Worm (Caenorhabditis elegans) whole organism, late embryonic: Measurements from ENCODE around the gene pqn-41.

Experiments
- C08G9.2 ChIP-seq: sonication (generic microtip); optimal IDR thresholded peaks from 2 replicates; lab custom pipeline; 2016; ENCODE audit warnings: mild to moderate bottlenecking, missing genetic modification characterization, moderate library complexity, missing compliant biosample characterization
- F13H6.1 ChIP-seq: sonication (generic microtip); optimal IDR thresholded peaks from 2 replicates; lab custom pipeline; 2016; ENCODE audit warnings: missing genetic modification characterization, missing compliant biosample characterization
- K02D7.2 ChIP-seq: sonication (generic microtip); optimal IDR thresholded peaks from 2 replicates; lab custom pipeline; 2017; ENCODE audit warnings: mild to moderate bottlenecking, missing genetic modification characterization, missing compliant biosample characterization
- K09A11.1 ChIP-seq: sonication (generic microtip); optimal IDR thresholded peaks from 2 replicates; lab custom pipeline; 2017; ENCODE audit warnings: antibody characterized with exemption, mild to moderate bottlenecking, missing genetic modification characterization, missing compliant biosample characterization; ENCODE audit not compliant: insufficient read depth
- ahr-1 ChIP-seq: sonication (generic microtip); optimal IDR thresholded peaks from 2 replicates; lab custom pipeline; 2016; ENCODE audit warnings: missing genetic modification characterization, missing compliant biosample characterization
- ceh-18 ChIP-seq: sonication (generic microtip); optimal IDR thresholded peaks from 2 replicates; lab custom pipeline; 2016; ENCODE audit warnings: missing genetic modification characterization, missing compliant biosample characterization
- ceh-22 ChIP-seq: sonication (generic microtip); optimal IDR thresholded peaks from 2 replicates; lab custom pipeline; 2017; ENCODE audit warnings: missing biosample characterization, missing genetic modification characterization
- ceh-31 ChIP-seq: sonication (generic microtip); optimal IDR thresholded peaks from 2 replicates; lab custom pipeline; 2016; ENCODE audit warnings: missing genetic modification characterization, missing compliant biosample characterization
- ceh-34 ChIP-seq: sonication (generic microtip); optimal IDR thresholded peaks from 2 replicates; lab custom pipeline; 2016; ENCODE audit warnings: mild to moderate bottlenecking, missing genetic modification characterization, missing compliant biosample characterization
- ceh-45 ChIP-seq: fragments of 200-800 bp; sonication (Bioruptor generic); IDR thresholded peaks from 2 replicates; pipeline ENCODE4 v1.3.6; 2022; ENCODE audit warnings: missing genetic modification reagents, missing genetic modification characterization, missing compliant biosample characterization
- ceh-48 ChIP-seq: sonication (generic microtip); optimal IDR thresholded peaks from 2 replicates; lab custom pipeline; 2016; ENCODE audit warnings: missing genetic modification characterization, inconsistent platforms, missing compliant biosample characterization
- ceh-6 ChIP-seq: fragments of 200-800 bp; sonication (Bioruptor generic); optimal IDR thresholded peaks from 2 replicates; lab custom pipeline; 2018; ENCODE audit warnings: mild to moderate bottlenecking, missing genetic modification characterization, missing compliant biosample characterization
- dmd-4 ChIP-seq: sonication (generic microtip); optimal IDR thresholded peaks from 2 replicates; lab custom pipeline; 2016; ENCODE audit warnings: borderline replicate concordance, missing genetic modification characterization, missing compliant biosample characterization
- eyg-1 ChIP-seq: sonication (generic microtip); optimal IDR thresholded peaks from 2 replicates; lab custom pipeline; 2016; ENCODE audit warnings: missing genotype, missing genetic modification characterization, missing compliant biosample characterization
- fkh-10 ChIP-seq: fragments of 150-350 bp; optimal IDR thresholded peaks from 2 replicates; lab custom pipeline; 2014; ENCODE audit warnings: missing biosample characterization, missing genetic modification reagents, missing genetic modification characterization
- gmeb-2 ChIP-seq: sonication (generic microtip); optimal IDR thresholded peaks from 2 replicates; lab custom pipeline; 2016; ENCODE audit warnings: missing genetic modification characterization, inconsistent platforms, missing compliant biosample characterization
- hlh-15 ChIP-seq: sonication (generic microtip); optimal IDR thresholded peaks from 2 replicates; lab custom pipeline; 2016; ENCODE audit warnings: missing genetic modification characterization, missing compliant biosample characterization
- hlh-30 ChIP-seq: sonication (generic microtip); optimal IDR thresholded peaks from 2 replicates; lab custom pipeline; 2017; ENCODE audit warnings: antibody characterized with exemption, missing genetic modification characterization, missing compliant biosample characterization; ENCODE audit not compliant: insufficient read depth
- hlh-6 ChIP-seq: sonication (generic microtip); optimal IDR thresholded peaks from 2 replicates; lab custom pipeline; 2016; ENCODE audit warnings: missing genotype, missing genetic modification characterization, missing compliant biosample characterization
- hlh-8 ChIP-seq: sonication (generic microtip); optimal IDR thresholded peaks from 2 replicates; lab custom pipeline; 2016; ENCODE audit warnings: missing genotype, missing genetic modification characterization, missing compliant biosample characterization
- lin-11 ChIP-seq: fragments of 200-800 bp; sonication (Bioruptor generic); optimal IDR thresholded peaks from 2 replicates; lab custom pipeline; 2018; ENCODE audit warnings: mild to moderate bottlenecking, missing genetic modification characterization, missing compliant biosample characterization
- mec-3 ChIP-seq: sonication (generic microtip); optimal IDR thresholded peaks from 2 replicates; lab custom pipeline; 2016; ENCODE audit warnings: borderline replicate concordance, missing genetic modification characterization, missing compliant biosample characterization
- odd-2 ChIP-seq: sonication (generic microtip); optimal IDR thresholded peaks from 2 replicates; lab custom pipeline; 2017; ENCODE audit warnings: antibody characterized with exemption, mild to moderate bottlenecking, missing genetic modification characterization, missing compliant biosample characterization
- pag-3 ChIP-seq: sonication (generic microtip); optimal IDR thresholded peaks from 2 replicates; lab custom pipeline; 2016; ENCODE audit warnings: missing compliant biosample characterization, missing genetic modification characterization, borderline replicate concordance
- pat-9 ChIP-seq: fragments of 200-800 bp; sonication (Bioruptor generic); optimal IDR thresholded peaks from 2 replicates; lab custom pipeline; 2018; ENCODE audit warnings: mild to moderate bottlenecking, missing genetic modification characterization, moderate library complexity, missing compliant biosample characterization
- pax-1 ChIP-seq: fragments of 150-350 bp; optimal IDR thresholded peaks from 2 replicates; lab custom pipeline; 2014; ENCODE audit warnings: missing biosample characterization, missing genetic modification characterization
- pha-4 ChIP-seq: fragments of 150-350 bp; optimal IDR thresholded peaks from 2 replicates; lab custom pipeline; 2018; ENCODE audit warnings: missing biosample characterization, missing genetic modification reagents, missing genetic modification characterization
- rnt-1 ChIP-seq: sonication (generic microtip); optimal IDR thresholded peaks from 2 replicates; lab custom pipeline; 2016; ENCODE audit warnings: missing genetic modification characterization, missing compliant biosample characterization
- sdc-2 ChIP-seq: sonication (generic microtip); optimal IDR thresholded peaks from 2 replicates; lab custom pipeline; 2016; ENCODE audit warnings: missing genotype, missing genetic modification characterization, missing compliant biosample characterization
- sox-2 ChIP-seq: fragments of 200-800 bp; sonication (Bioruptor generic); IDR thresholded peaks from 2 replicates; pipeline ENCODE4 v1.3.6; 2022; ENCODE audit warnings: missing genetic modification reagents, missing genetic modification characterization, missing compliant biosample characterization
- sox-4 ChIP-seq: sonication (generic microtip); optimal IDR thresholded peaks from 2 replicates; lab custom pipeline; 2017; ENCODE audit warnings: mild to moderate bottlenecking, missing genetic modification characterization, inconsistent platforms, missing compliant biosample characterization
- tbx-2 ChIP-seq: sonication (generic microtip); optimal IDR thresholded peaks from 2 replicates; lab custom pipeline; 2016; ENCODE audit warnings: missing genetic modification characterization, missing compliant biosample characterization
- unc-86 ChIP-seq: sonication (generic microtip); optimal IDR thresholded peaks from 2 replicates; lab custom pipeline; 2016; ENCODE audit warnings: missing genetic modification characterization, missing compliant biosample characterization
- ztf-16 ChIP-seq: sonication (generic microtip); optimal IDR thresholded peaks from 2 replicates; lab custom pipeline; 2017; ENCODE audit warnings: missing genetic modification characterization, missing compliant biosample characterization

pqn-41 gene

DNA sequence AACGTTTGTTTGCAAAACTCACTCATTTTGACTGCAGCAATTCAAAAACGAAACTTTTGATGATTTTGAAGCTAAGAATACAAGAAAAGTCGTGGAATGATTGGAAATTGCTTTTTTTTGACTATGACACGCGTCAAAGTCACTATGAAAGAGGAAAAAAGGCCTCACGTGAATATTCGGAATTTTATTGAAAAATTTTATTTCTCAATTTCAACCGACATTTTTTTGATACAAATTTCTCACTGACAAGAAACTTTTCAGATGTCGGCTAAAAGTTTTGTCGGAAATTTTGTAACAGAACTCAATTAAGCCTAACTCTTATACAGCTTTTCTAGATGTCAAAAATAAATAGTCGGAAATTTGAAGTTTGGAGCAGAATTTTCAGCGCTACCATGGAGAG is 64.7 kb downstream of the pqn-41 start, which contains the start of gene R155.5:
TSS of gene R155.5 (minus strand) at position 101 of the 400 bp plus-strand sequence.
- TF ChIP-seq odd-2 (tag; lab: Kevin White, UChicago): no peak
- no peak for TF ChIP-seq gmeb-2
- no peak for TF ChIP-seq lin-11 (tag; lab: Kevin White, UChicago)
- no peak for TF ChIP-seq sox-2
- TF ChIP-seq ceh-31 (tag; lab: Kevin White, UChicago): no peak
- no peak for TF ChIP-seq sox-4 (tag; lab: Kevin White, UChicago)
- no peak for TF ChIP-seq K02D7.2 (tag; lab: Kevin White, UChicago)
- no peak for TF ChIP-seq C08G9.2 (tag; lab: Kevin White, UChicago)

DNA sequence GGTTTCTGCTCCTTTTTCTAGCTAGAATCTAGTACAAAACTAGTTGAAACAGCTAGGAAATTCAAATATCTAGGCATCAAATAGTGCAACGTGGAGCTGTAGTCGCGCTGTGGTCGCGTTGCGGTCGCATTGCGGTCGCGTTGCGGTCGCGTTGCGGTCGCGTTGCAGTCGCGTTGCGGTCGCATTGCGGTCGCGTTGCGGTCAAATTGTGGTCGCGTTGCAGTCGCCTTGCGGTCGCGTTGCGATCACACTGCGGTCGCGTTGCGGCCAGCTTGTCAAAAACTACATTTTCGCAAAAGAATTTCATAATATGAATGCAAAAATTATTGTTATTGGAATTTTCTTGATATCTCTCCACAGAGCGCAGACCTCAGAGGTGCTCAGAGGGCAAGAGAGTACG is 70.2 kb downstream of the pqn-41 start:
- TF ChIP-seq hlh-30 (no peak), fkh-10 (GFP tag; lab: Kevin White, UChicago) (no peak), pat-9 (tag; lab: Kevin White, UChicago) (no peak), mec-3 (tag; lab: Kevin White, UChicago) (no peak), hlh-8 (tag; lab: Kevin White, UChicago) (no peak), pax-1 (no peak), sox-2 (no peak), ceh-45 (GFP tag; lab: Robert Waterston, UW) (no peak), eyg-1 (tag; lab: Kevin White, UChicago) (no peak), unc-86 (tag; lab: Kevin White, UChicago) (no peak), K09A11.1 (no peak), dmd-4 (tag; lab: Kevin White, UChicago) (no peak), hlh-15 (no peak), pha-4 (tag; lab: Kevin White, UChicago) (no peak)

DNA sequence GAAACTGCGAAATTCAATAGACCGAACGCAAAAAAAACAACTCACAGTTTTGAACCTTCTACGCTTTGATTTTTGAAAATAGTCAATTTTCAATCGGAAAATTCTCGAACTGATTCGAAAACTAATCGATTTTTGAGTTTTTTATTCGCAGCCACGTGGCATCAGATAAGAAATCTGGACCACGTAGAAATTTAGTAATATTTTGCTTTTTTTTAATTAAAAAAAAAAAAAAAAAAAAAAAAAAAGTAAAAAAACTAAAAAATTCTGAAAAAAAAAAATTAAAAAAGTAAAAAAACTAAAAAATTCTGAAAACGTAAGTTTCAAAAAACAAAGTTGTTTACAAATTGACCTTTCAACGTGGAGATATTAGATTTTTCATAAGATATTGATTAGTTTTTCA is 70.9 kb downstream of the pqn-41 start, which contains the start of gene R155.3:
TSS of gene R155.3 (minus strand) at position 101 of the 400 bp plus-strand sequence.
- TF ChIP-seq F13H6.1 (tag; lab: Kevin White, UChicago): no peak
- no peak for TF ChIP-seq K02D7.2 (tag; lab: Kevin White, UChicago)

DNA sequence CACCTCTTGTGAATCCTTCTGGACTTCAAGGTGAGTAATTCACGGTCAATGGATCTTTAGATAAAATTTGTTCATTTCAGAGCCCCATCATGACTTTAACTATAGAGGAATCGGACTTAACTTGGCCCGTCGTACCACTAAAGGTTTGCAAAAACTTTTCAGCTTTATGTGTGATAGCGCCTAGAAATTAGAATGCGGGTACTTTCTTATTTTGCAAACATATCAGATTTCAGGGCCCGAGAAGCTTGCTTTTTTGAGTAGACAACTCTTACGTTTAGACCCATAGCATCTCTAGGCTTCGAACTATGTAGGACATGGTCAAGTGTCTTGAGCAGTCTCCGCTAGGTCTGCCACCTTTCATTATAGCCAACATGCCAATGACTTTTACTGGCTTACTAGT is 71.7 kb downstream of the pqn-41 start:
- TF ChIP-seq ceh-48 (tag; lab: Kevin White, UChicago) (no peak), ceh-45 (GFP tag; lab: Robert Waterston, UW) (no peak), sox-4 (tag; lab: Kevin White, UChicago) (no peak), hlh-6 (tag; lab: Kevin White, UChicago) (no peak), rnt-1 (no peak), ceh-6 (GFP tag; lab: Kevin White, UChicago) (no peak), ztf-16 (no peak), ceh-18 (no peak), pag-3 (no peak), ahr-1 (tag; lab: Kevin White, UChicago) (no peak), hlh-8 (tag; lab: Kevin White, UChicago) (no peak), tbx-2 (tag; lab: Kevin White, UChicago) (no peak), ceh-22 (no peak), ceh-34 (tag; lab: Kevin White, UChicago) (no peak), pat-9 (tag; lab: Kevin White, UChicago) (no peak), sox-2 (no peak)

DNA sequence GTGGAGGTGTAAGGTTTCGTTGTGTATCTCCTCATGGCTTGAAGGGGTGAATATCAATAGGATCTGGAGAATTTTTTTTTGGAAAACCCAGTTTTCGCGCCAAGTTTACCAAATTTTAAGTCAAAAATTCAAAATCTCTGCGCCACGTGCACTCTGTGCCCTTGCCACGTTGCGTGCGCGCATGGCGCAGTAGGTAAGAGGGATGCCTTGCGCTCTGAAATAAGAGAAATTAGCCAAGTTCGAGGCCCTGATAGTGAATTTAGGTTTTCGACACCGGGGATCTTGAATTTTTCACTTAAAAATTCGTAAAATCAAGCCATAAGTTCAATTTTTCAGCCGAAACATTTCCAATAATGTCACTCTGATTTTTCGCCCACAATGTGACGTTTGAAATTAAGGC is 75.7 kb downstream of the pqn-41 start:
- TF ChIP-seq sdc-2 (tag; lab: Kevin White, UChicago): no peak
